Worm (Caenorhabditis elegans): Measurements from ENCODE around the gene C25E10.8.

Gene C25E10.8

ce11 chrV:9079965-9080432 lies 26.1 kb upstream of the C25E10.8 start (continued):
- no peak for TF ChIP-seq nhr-11 (tag; optimal IDR thresholded peaks at IDR 0.05)
- TF ChIP-seq pqm-1 (tag; optimal IDR thresholded peaks at IDR 0.05), result no peak
- TF ChIP-seq elt-3 (tag; optimal IDR thresholded peaks at IDR 0.05), result no peak
- TF ChIP-seq aha-1 (tag; optimal IDR thresholded peaks at IDR 0.05), result no peak
- TF ChIP-seq fkh-4 (tag; optimal IDR thresholded peaks at IDR 0.05; ENCODE audit: borderline replicate concordance), result no peak
- TF ChIP-seq isw-1 (GFP tag; IDR thresholded peaks at IDR 0.05), result no peak
- no peak for TF ChIP-seq zag-1 (tag; optimal IDR thresholded peaks at IDR 0.05)
- TF ChIP-seq ces-1 (GFP tag; optimal IDR thresholded peaks at IDR 0.05), result no peak
- TF ChIP-seq unc-86 (tag; optimal IDR thresholded peaks at IDR 0.05), result no peak
- no peak for TF ChIP-seq C34B4.2 (tag; optimal IDR thresholded peaks at IDR 0.05)
- TF ChIP-seq fkh-8 (tag; optimal IDR thresholded peaks at IDR 0.05), result no peak
- TF ChIP-seq hpl-2 (GFP tag; optimal IDR thresholded peaks at IDR 0.05), result no peak
- no peak for TF ChIP-seq hlh-4 (tag; optimal IDR thresholded peaks at IDR 0.05)
- no peak for TF ChIP-seq mep-1 (tag; optimal IDR thresholded peaks at IDR 0.05)
- peak; percentile 14 for TF ChIP-seq egl-13 (tag; optimal IDR thresholded peaks at IDR 0.05)
- TF ChIP-seq ceh-82 (tag; optimal IDR thresholded peaks at IDR 0.05), result no peak
- TF ChIP-seq fkh-10 (GFP tag; optimal IDR thresholded peaks at IDR 0.05), result no peak
- no peak for TF ChIP-seq dsc-1 (tag; optimal IDR thresholded peaks at IDR 0.05)
- peak; percentile 11 for TF ChIP-seq lin-14 (GFP tag; optimal IDR thresholded peaks at IDR 0.05)
- TF ChIP-seq sup-37 (GFP tag; optimal IDR thresholded peaks at IDR 0.05), result no peak
- TF ChIP-seq irx-1 (tag; optimal IDR thresholded peaks at IDR 0.05), result no peak
- no peak for TF ChIP-seq pax-3 (tag; optimal IDR thresholded peaks at IDR 0.05)
- no peak for TF ChIP-seq ztf-11 (tag; optimal IDR thresholded peaks at IDR 0.05)
- TF ChIP-seq C04F5.9 (tag; optimal IDR thresholded peaks at IDR 0.05), result no peak
- TF ChIP-seq nhr-237 (tag; optimal IDR thresholded peaks at IDR 0.05), result no peak
- TF ChIP-seq swsn-7 (tag; optimal IDR thresholded peaks at IDR 0.05), result no peak
- TF ChIP-seq unc-130 (tag; optimal IDR thresholded peaks at IDR 0.05), result no peak
- TF ChIP-seq vab-15 (tag; optimal IDR thresholded peaks at IDR 0.05), result no peak
- TF ChIP-seq unc-98 (GFP tag; IDR thresholded peaks at IDR 0.05), result no peak
- no peak for TF ChIP-seq lir-3 (tag; optimal IDR thresholded peaks at IDR 0.05; ENCODE audit: poor library complexity)
- peak; percentile 52 for TF ChIP-seq nhr-90 (tag; optimal IDR thresholded peaks at IDR 0.05; ENCODE audit: poor library complexity)
- TF ChIP-seq nhr-19 (GFP tag; conservative IDR thresholded peaks at IDR 0.05), result peak; percentile 25; the same call in 1 of the 2 replicates
- no peak for TF ChIP-seq ama-1 (optimal IDR thresholded peaks at IDR 0.05)
- no peak for TF ChIP-seq alr-1 (tag; optimal IDR thresholded peaks at IDR 0.05; ENCODE audit: borderline replicate concordance)
- TF ChIP-seq unc-62 (GFP tag; optimal IDR thresholded peaks at IDR 0.05), result no peak
- TF ChIP-seq nhr-20 (tag; optimal IDR thresholded peaks at IDR 0.05), result peak; percentile 33
- no peak for TF ChIP-seq ceh-8 (GFP tag; optimal IDR thresholded peaks at IDR 0.05)
- no peak for TF ChIP-seq lin-13 (GFP tag; optimal IDR thresholded peaks at IDR 0.05)
- TF ChIP-seq F16B12.6 (tag; optimal IDR thresholded peaks at IDR 0.05), result no peak
- TF ChIP-seq nhr-71 (tag; optimal IDR thresholded peaks at IDR 0.05), result peak; percentile 46
- no peak for TF ChIP-seq aly-2 (tag; optimal IDR thresholded peaks at IDR 0.05)
- no peak for TF ChIP-seq snpc-4 (tag; optimal IDR thresholded peaks at IDR 0.05)
- TF ChIP-seq nhr-76 (tag; optimal IDR thresholded peaks at IDR 0.05), result no peak
- TF ChIP-seq efl-3 (GFP tag; optimal IDR thresholded peaks at IDR 0.05), result no peak
- no peak for TF ChIP-seq lsy-2 (tag; optimal IDR thresholded peaks at IDR 0.05)
- peak in 1 of 2 experiments; percentile 65 for TF ChIP-seq mdl-1 (tag; optimal IDR thresholded peaks at IDR 0.05)
- TF ChIP-seq nhr-28 (tag; optimal IDR thresholded peaks at IDR 0.05), result no peak
- no peak for TF ChIP-seq ceh-90 (tag; optimal IDR thresholded peaks at IDR 0.05)
- TF ChIP-seq tlp-1 (tag; optimal IDR thresholded peaks at IDR 0.05), result no peak
- TF ChIP-seq skn-1 (tag; optimal IDR thresholded peaks at IDR 0.05), result no peak
- no peak for TF ChIP-seq dpl-1 (GFP tag; optimal IDR thresholded peaks at IDR 0.05)
- TF ChIP-seq hlh-17 (GFP tag; optimal IDR thresholded peaks at IDR 0.05; ENCODE audit: borderline replicate concordance), result no peak
- no peak for TF ChIP-seq fos-1 (tag; optimal IDR thresholded peaks at IDR 0.05)
- TF ChIP-seq Y116A8C.19 (tag; optimal IDR thresholded peaks at IDR 0.05; ENCODE audit: borderline replicate concordance), result no peak

Measured in whole organism, L1 larva.